Fruit fly (Drosophila melanogaster) whole organism, pupa: ENCODE results near the gene fiz.

Experiments
- CG10348 ChIP-seq: fragments of 200-800 bp; sonication (Bioruptor generic); IDR thresholded peaks from 2 replicates; pipeline ENCODE4 v1.3.6; 2022; ENCODE audit warnings: missing biosample characterization, missing genetic modification characterization
- CG12605 ChIP-seq: fragments of 200-800 bp; sonication (Bioruptor generic); IDR thresholded peaks from 2 replicates; pipeline ENCODE4 v1.3.6; 2022; ENCODE audit warnings: missing biosample characterization, missing genetic modification characterization
- CG13204 ChIP-seq: fragments of 200-800 bp; sonication (Bioruptor generic); optimal IDR thresholded peaks from 2 replicates; lab custom pipeline; 2018; ENCODE audit warnings: missing biosample characterization, mild to moderate bottlenecking, missing genetic modification characterization, moderate library complexity
- CG14655 ChIP-seq: fragments of 200-800 bp; sonication (Bioruptor generic); optimal IDR thresholded peaks from 3 replicates; lab custom pipeline; 2017; ENCODE audit warnings: mild to moderate bottlenecking, missing biosample characterization, missing genetic modification reagents, missing genetic modification characterization
- CG15710 ChIP-seq: fragments of 200-800 bp; sonication (Bioruptor generic); optimal IDR thresholded peaks from 2 replicates; lab custom pipeline; 2018; ENCODE audit warnings: missing biosample characterization, mild to moderate bottlenecking, missing genetic modification characterization, moderate library complexity
- CG17806 ChIP-seq: fragments of 200-800 bp; sonication (Bioruptor generic); optimal IDR thresholded peaks from 2 replicates; lab custom pipeline; 2018; ENCODE audit warnings: missing biosample characterization, mild to moderate bottlenecking, missing genetic modification characterization, moderate library complexity
- CG32121 ChIP-seq: fragments of 200-800 bp; sonication (Bioruptor generic); IDR thresholded peaks from 2 replicates; pipeline ENCODE4 v1.3.6; 2022; ENCODE audit warnings: missing biosample characterization, missing genetic modification characterization
- CG34367 ChIP-seq: fragments of 200-800 bp; sonication (Bioruptor generic); optimal IDR thresholded peaks from 2 replicates; lab custom pipeline; 2018; ENCODE audit warnings: missing biosample characterization, mild to moderate bottlenecking, missing genetic modification characterization
- CG4496 ChIP-seq: fragments of 200-800 bp; sonication (Bioruptor generic); IDR thresholded peaks from 3 replicates; pipeline ENCODE4 v1.3.6; 2022; ENCODE audit warnings: missing biosample characterization, missing genetic modification characterization
- CG8159 ChIP-seq: fragments of 200-800 bp; sonication (Bioruptor generic); optimal IDR thresholded peaks from 3 replicates; lab custom pipeline; 2018; ENCODE audit warnings: missing biosample characterization, mild to moderate bottlenecking, missing genetic modification characterization, moderate library complexity
- CG8301 ChIP-seq: fragments of 200-800 bp; sonication (Bioruptor generic); optimal IDR thresholded peaks from 2 replicates; lab custom pipeline; 2018; ENCODE audit warnings: missing biosample characterization, mild to moderate bottlenecking, missing genetic modification characterization
- CG9948 ChIP-seq: fragments of 200-800 bp; sonication (Bioruptor generic); optimal IDR thresholded peaks from 2 replicates; lab custom pipeline; 2018; ENCODE audit warnings: missing biosample characterization, mild to moderate bottlenecking, missing genetic modification characterization, moderate library complexity
- D1 ChIP-seq: fragments of 200-800 bp; sonication (Bioruptor generic); optimal IDR thresholded peaks from 2 replicates; lab custom pipeline; 2018; ENCODE audit warnings: missing biosample characterization, mild to moderate bottlenecking, missing genetic modification characterization, moderate library complexity
- EcR ChIP-seq: fragments of 200-800 bp; sonication (Bioruptor generic); optimal IDR thresholded peaks from 3 replicates; lab custom pipeline; 2019; ENCODE audit warnings: missing biosample characterization, missing genetic modification characterization, mild to moderate bottlenecking, moderate library complexity, missing genetic modification reagents
- Ets98B ChIP-seq: fragments of 200-800 bp; sonication (Bioruptor generic); IDR thresholded peaks from 2 replicates; pipeline ENCODE4 v1.3.6; 2022; ENCODE audit warnings: missing biosample characterization, missing genetic modification characterization
- Pif1A ChIP-seq: fragments of 200-800 bp; sonication (Bioruptor generic); optimal IDR thresholded peaks from 3 replicates; lab custom pipeline; 2016; ENCODE audit warnings: missing biosample characterization, missing genetic modification characterization
- Pif1B ChIP-seq: fragments of 200-800 bp; sonication (Bioruptor generic); optimal IDR thresholded peaks from 3 replicates; lab custom pipeline; 2016; ENCODE audit warnings: missing biosample characterization, missing genetic modification characterization
- Snoo ChIP-seq: fragments of 200-800 bp; sonication (Bioruptor generic); optimal IDR thresholded peaks from 3 replicates; lab custom pipeline; 2017; ENCODE audit warnings: missing biosample characterization, mild to moderate bottlenecking, missing genetic modification characterization, inconsistent platforms
- fd96Ca ChIP-seq: fragments of 200-800 bp; sonication (Bioruptor generic); IDR thresholded peaks from 3 replicates; pipeline ENCODE4 v1.3.6; 2022; ENCODE audit warnings: missing biosample characterization, missing genetic modification characterization
- gl ChIP-seq: fragments of 200-800 bp; sonication (Bioruptor generic); optimal IDR thresholded peaks from 2 replicates; lab custom pipeline; 2018; ENCODE audit warnings: missing biosample characterization, mild to moderate bottlenecking, missing genetic modification characterization
- rn ChIP-seq: fragments of 200-800 bp; sonication (Bioruptor generic); IDR thresholded peaks from 2 replicates; pipeline ENCODE4 v1.3.6; 2022; ENCODE audit warnings: missing biosample characterization, missing genetic modification characterization

Gene fiz

dm6 chrX:14952097-14952844 is 42.8 kb upstream of the fiz start:
- TF ChIP-seq CG8159 (tag; lab: Kevin White, UChicago) = peak; percentile 76
- TF ChIP-seq CG34367 (tag; lab: Kevin White, UChicago) = peak; percentile 72
- TF ChIP-seq CG9948 (tag; lab: Kevin White, UChicago) = peak; percentile 67
- peak; percentile 79 for TF ChIP-seq Pif1A
- peak; percentile 91 for TF ChIP-seq CG4496 (GFP tag; lab: Robert Waterston, UW)
- peak; percentile 81 for TF ChIP-seq CG14655 (GFP tag; lab: Kevin White, UChicago)
- TF ChIP-seq Snoo = peak; percentile 80
- TF ChIP-seq CG13204 (GFP tag; lab: Kevin White, UChicago) = no peak
- peak; percentile 67 for TF ChIP-seq CG10348 (GFP tag; lab: Robert Waterston, UW)
- no peak for TF ChIP-seq EcR (GFP tag; lab: Kevin White, UChicago)
- peak; percentile 39 for TF ChIP-seq D1 (tag; lab: Kevin White, UChicago)
- TF ChIP-seq gl (tag; lab: Kevin White, UChicago) = peak; percentile 58
- peak; percentile 81 for TF ChIP-seq CG8301 (tag; lab: Kevin White, UChicago)
- peak; percentile 58 for TF ChIP-seq rn (GFP tag; lab: Robert Waterston, UW)
- TF ChIP-seq Pif1B (GFP tag; lab: Kevin White, UChicago) = peak; percentile 80
- TF ChIP-seq CG17806 = peak; percentile 68
- TF ChIP-seq Ets98B = peak; percentile 87
- TF ChIP-seq CG12605 (GFP tag; lab: Robert Waterston, UW) = peak; percentile 82
- TF ChIP-seq fd96Ca (GFP tag; lab: Robert Waterston, UW) = peak; percentile 88
- peak; percentile 88 for TF ChIP-seq CG32121 (GFP tag; lab: Robert Waterston, UW)
- TF ChIP-seq CG15710 (tag; lab: Kevin White, UChicago) = peak; percentile 60

DNA sequence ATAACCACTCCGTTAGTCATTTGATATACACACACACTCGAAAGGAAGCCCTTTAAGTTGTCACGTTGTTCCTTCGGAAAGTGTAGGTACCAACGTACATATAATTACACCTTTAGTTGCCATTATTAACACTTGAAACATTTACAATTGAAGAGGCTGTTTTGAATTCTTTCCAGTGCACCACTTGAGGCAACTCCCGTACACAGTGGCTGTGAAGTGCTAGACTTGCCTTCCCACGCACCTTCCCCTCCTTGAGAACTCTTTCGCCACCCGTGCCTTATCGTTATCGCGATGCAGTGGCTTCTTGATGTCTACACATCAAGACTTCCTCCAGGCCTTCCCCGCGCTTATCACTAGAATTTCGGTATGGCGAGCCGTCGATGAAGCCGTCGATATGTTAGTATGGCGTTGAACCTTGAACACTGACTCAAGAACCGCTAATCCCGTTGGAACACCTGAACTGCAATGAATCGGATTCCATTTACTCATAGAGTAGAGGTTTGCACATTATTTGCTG is 41.9 kb upstream of the fiz start:
- TF ChIP-seq CG4496 (GFP tag; lab: Robert Waterston, UW) (peak; percentile 11; the same call in 2 of the 3 replicates), CG15710 (tag; lab: Kevin White, UChicago) (no peak), fd96Ca (GFP tag; lab: Robert Waterston, UW) (peak; percentile 18; the same call in 1 of the 3 replicates)

DNA sequence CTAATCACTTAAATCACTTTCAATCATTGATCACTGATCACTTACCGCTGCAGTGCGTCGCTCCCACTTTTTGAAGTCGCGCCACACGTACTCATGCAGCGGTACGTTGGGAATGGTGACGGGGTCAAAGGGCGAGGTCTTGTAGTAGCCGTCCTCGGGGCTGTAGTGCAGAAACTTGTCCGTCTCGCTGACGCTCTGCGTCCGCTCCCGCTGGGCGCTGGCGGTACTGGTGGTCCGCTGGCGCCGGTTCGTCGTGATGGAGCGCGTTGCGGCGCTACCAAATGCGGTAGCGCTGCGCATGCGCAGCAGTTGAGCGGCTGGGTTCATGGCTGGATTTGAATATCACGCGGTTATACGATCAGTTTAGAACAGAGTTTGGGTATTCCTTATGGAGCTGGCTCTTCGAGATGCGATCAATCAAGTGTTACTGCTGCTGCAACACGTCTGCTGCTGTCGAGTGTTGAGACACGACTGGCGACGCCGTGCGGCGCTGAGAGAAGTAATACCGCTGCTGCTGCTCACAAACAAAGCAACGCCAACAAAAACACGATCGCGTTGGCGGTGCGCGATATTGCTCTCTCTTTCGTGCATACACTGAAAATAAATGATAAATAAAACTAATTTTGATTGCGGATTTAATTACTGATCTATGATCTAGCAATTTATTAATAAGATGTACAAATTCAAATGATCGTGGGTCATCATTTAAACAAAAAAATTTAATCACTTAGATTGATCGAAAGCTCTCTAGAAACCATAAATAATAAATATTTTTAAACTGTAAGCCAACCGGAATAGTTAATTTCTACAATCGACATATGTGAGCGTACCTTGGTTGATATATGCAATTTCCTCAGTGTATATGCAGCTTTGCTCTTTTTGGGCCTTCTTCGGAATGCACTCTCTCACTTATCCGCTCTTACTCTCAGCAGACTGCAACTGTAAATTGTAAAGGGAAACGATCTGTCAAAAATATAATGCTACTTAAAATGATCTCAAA is 41.1 kb upstream of the fiz start:
- peak; percentile 97 for TF ChIP-seq CG4496 (GFP tag; lab: Robert Waterston, UW)
- TF ChIP-seq Snoo = peak; percentile 99
- peak; percentile 100 for TF ChIP-seq CG14655 (GFP tag; lab: Kevin White, UChicago)
- TF ChIP-seq CG34367 (tag; lab: Kevin White, UChicago) = peak; percentile 98
- peak; percentile 99 for TF ChIP-seq CG8301 (tag; lab: Kevin White, UChicago)
- peak; percentile 84; the same call in 2 of the 3 replicates for TF ChIP-seq fd96Ca (GFP tag; lab: Robert Waterston, UW)
- TF ChIP-seq CG32121 (GFP tag; lab: Robert Waterston, UW) = peak; percentile 97
- TF ChIP-seq D1 (tag; lab: Kevin White, UChicago) = peak; percentile 98
- TF ChIP-seq Ets98B = peak; percentile 93
- TF ChIP-seq Pif1B (GFP tag; lab: Kevin White, UChicago) = peak; percentile 97
- TF ChIP-seq rn (GFP tag; lab: Robert Waterston, UW) = peak; percentile 84
- TF ChIP-seq gl (tag; lab: Kevin White, UChicago) = peak; percentile 95
- TF ChIP-seq CG17806 = peak; percentile 97
- peak; percentile 99 for TF ChIP-seq CG15710 (tag; lab: Kevin White, UChicago)
- peak; percentile 91 for TF ChIP-seq CG12605 (GFP tag; lab: Robert Waterston, UW)
- peak; percentile 73 for TF ChIP-seq EcR (GFP tag; lab: Kevin White, UChicago)
- peak; percentile 98 for TF ChIP-seq CG9948 (tag; lab: Kevin White, UChicago)
- peak; percentile 96 for TF ChIP-seq CG13204 (GFP tag; lab: Kevin White, UChicago)
- TF ChIP-seq CG8159 (tag; lab: Kevin White, UChicago) = peak; percentile 99
- TF ChIP-seq Pif1A = peak; percentile 98
- peak; percentile 88 for TF ChIP-seq CG10348 (GFP tag; lab: Robert Waterston, UW)

DNA sequence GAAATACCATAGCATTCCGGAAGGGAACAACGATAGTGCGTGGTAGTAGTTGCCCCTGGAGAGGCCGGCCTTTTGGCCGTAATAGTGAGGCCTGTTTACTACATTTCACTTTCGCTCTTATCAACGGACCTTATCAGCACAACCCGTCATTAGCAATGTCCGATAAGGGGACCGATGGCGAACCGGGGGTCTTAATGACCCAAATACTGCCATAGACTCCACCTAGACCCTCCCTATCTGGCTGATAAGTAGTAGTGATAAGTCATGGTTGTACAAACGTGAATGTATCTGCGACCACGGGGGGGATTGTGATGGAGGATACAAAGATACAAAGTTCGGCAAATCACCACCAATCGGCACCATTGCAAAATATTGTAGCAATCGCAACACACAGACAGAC is 39.7 kb upstream of the fiz start:
- TF ChIP-seq fd96Ca (GFP tag; lab: Robert Waterston, UW) (0 out of 3 replicates have a peak, but pooled peaks have one; percentile 13), EcR (GFP tag; lab: Kevin White, UChicago) (peak; percentile 84), D1 (tag; lab: Kevin White, UChicago) (no peak), CG4496 (GFP tag; lab: Robert Waterston, UW) (peak; percentile 47; the same call in 1 of the 3 replicates)

DNA sequence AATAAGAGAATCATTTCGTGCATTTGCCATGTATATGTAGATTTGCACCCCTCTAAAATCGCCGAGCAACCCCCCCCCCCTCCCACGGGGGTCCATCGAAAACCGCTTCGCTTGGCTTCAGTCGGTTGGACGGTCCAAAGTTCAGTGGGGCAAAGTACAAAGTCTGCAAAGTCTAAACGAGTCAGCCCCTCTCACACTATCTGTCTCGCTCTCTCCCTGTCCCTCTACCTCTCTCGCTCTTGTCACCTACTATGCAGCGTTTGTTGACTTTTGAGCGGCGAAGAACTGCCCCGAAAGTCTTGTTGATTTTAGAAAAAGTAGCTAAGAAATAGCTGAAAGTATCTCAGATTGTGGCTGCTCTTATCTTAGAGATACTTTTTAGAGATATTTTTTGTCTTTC is 37.9 kb upstream of the fiz start:
- TF ChIP-seq CG13204 (GFP tag; lab: Kevin White, UChicago) (peak; percentile 99), CG10348 (GFP tag; lab: Robert Waterston, UW) (peak; percentile 47; the same call in 1 of the 2 replicates), Pif1B (GFP tag; lab: Kevin White, UChicago) (peak; percentile 61), CG15710 (tag; lab: Kevin White, UChicago) (peak; percentile 78), fd96Ca (GFP tag; lab: Robert Waterston, UW) (peak; percentile 92), CG8159 (tag; lab: Kevin White, UChicago) (peak; percentile 71), CG14655 (GFP tag; lab: Kevin White, UChicago) (peak; percentile 86), CG12605 (GFP tag; lab: Robert Waterston, UW) (peak; percentile 97), Pif1A (peak; percentile 76), Ets98B (peak; percentile 97), CG32121 (GFP tag; lab: Robert Waterston, UW) (peak; percentile 96), CG34367 (tag; lab: Kevin White, UChicago) (peak; percentile 86), rn (GFP tag; lab: Robert Waterston, UW) (peak; percentile 49; the same call in 1 of the 2 replicates), CG9948 (tag; lab: Kevin White, UChicago) (peak; percentile 69), CG17806 (peak; percentile 73), D1 (tag; lab: Kevin White, UChicago) (peak; percentile 9), Snoo (peak; percentile 69), CG8301 (tag; lab: Kevin White, UChicago) (peak; percentile 86), CG4496 (GFP tag; lab: Robert Waterston, UW) (peak; percentile 97), EcR (GFP tag; lab: Kevin White, UChicago) (peak; percentile 57), gl (tag; lab: Kevin White, UChicago) (peak; percentile 98)
